Fruit fly (Drosophila melanogaster) whole organism, embryonic: ENCODE data around the gene Frmd5.

Source experiments
- Awh ChIP-seq: fragments of 200-800 bp; sonication (Bioruptor generic); IDR thresholded peaks from 2 replicates; pipeline ENCODE4, ENCODE4 v1.3.6; 2022; ENCODE audit warnings: missing biosample characterization, missing genetic modification characterization
- CG10959 ChIP-seq: fragments of 200-800 bp; sonication (Bioruptor generic); IDR thresholded peaks from 2 replicates; pipeline ENCODE4 v1.3.6; 2022; ENCODE audit warnings: missing biosample characterization, missing genetic modification characterization
- CG11723 ChIP-seq: fragments of 200-800 bp; sonication (Bioruptor generic); optimal IDR thresholded peaks from 2 replicates; lab custom pipeline; 2017; ENCODE audit warnings: missing biosample characterization, mild to moderate bottlenecking, missing genetic modification characterization
- CG12391 ChIP-seq: fragments of 200-800 bp; sonication (Bioruptor generic); optimal IDR thresholded peaks from 3 replicates; lab custom pipeline; 2018; ENCODE audit warnings: missing biosample characterization, mild to moderate bottlenecking, missing genetic modification characterization, moderate library complexity
- CG13624 ChIP-seq: fragments of 200-800 bp; sonication (Bioruptor generic); optimal IDR thresholded peaks from 2 replicates; lab custom pipeline; 2016; ENCODE audit warnings: missing biosample characterization, missing genetic modification characterization
- CG14050 ChIP-seq: fragments of 200-800 bp; sonication (Bioruptor generic); IDR thresholded peaks from 3 replicates; pipeline ENCODE4 v1.3.6; 2022; ENCODE audit warnings: missing biosample characterization, missing genetic modification characterization
- CG14441 ChIP-seq: fragments of 200-800 bp; sonication (Bioruptor generic); IDR thresholded peaks from 2 replicates; pipeline ENCODE4 v1.3.6; 2022; ENCODE audit warnings: missing biosample characterization, missing genetic modification characterization
- CG17612 ChIP-seq: fragments of 200-800 bp; sonication (Bioruptor generic); IDR thresholded peaks from 2 replicates; pipeline ENCODE4 v1.3.6; 2022; ENCODE audit warnings: missing biosample characterization, missing genetic modification characterization
- CG17912 ChIP-seq: fragments of 200-800 bp; sonication (Bioruptor generic); optimal IDR thresholded peaks from 2 replicates; lab custom pipeline; 2018; ENCODE audit warnings: missing biosample characterization, mild to moderate bottlenecking, missing genetic modification characterization
- CG18764 ChIP-seq: fragments of 200-800 bp; sonication (Bioruptor generic); optimal IDR thresholded peaks from 3 replicates; lab custom pipeline; 2016; ENCODE audit warnings: missing biosample characterization, missing genetic modification characterization
- CG2889 ChIP-seq: fragments of 200-800 bp; sonication (Bioruptor generic); IDR thresholded peaks from 3 replicates; pipeline ENCODE4 v1.3.6; 2022; ENCODE audit warnings: missing biosample characterization, missing genetic modification characterization
- CG6765 ChIP-seq: fragments of 200-800 bp; sonication (Bioruptor generic); optimal IDR thresholded peaks from 3 replicates; lab custom pipeline; 2017; ENCODE audit warnings: missing biosample characterization, mild to moderate bottlenecking, missing genetic modification characterization
- CG7357 ChIP-seq: fragments of 200-800 bp; sonication (Bioruptor generic); IDR thresholded peaks from 3 replicates; pipeline ENCODE4 v1.3.6; 2022; ENCODE audit warnings: missing biosample characterization, missing genetic modification characterization
- CrebB ChIP-seq: fragments of 200-800 bp; sonication (Bioruptor generic); optimal IDR thresholded peaks from 3 replicates; lab custom pipeline; 2018; ENCODE audit warnings: missing biosample characterization, mild to moderate bottlenecking, missing genetic modification characterization
- Dip3 ChIP-seq: fragments of 200-800 bp; sonication (Bioruptor generic); optimal IDR thresholded peaks from 3 replicates; lab custom pipeline; 2016; ENCODE audit warnings: missing biosample characterization, missing genetic modification characterization
- Doc3 ChIP-seq: fragments of 200-800 bp; sonication (Bioruptor generic); IDR thresholded peaks from 3 replicates; pipeline ENCODE4 v1.3.6; 2022; ENCODE audit warnings: missing biosample characterization, missing genetic modification characterization; ENCODE audit not compliant: partially characterized antibody
- E2f1 ChIP-seq: fragments of 200-800 bp; sonication (Bioruptor generic); IDR thresholded peaks from 2 replicates; pipeline ENCODE4 v1.3.6; 2022; ENCODE audit warnings: missing biosample characterization, missing genetic modification characterization
- Fer1 ChIP-seq: fragments of 200-800 bp; sonication (Bioruptor generic); optimal IDR thresholded peaks from 2 replicates; lab custom pipeline; 2017; ENCODE audit warnings: missing biosample characterization, mild to moderate bottlenecking, missing genetic modification characterization
- H15 ChIP-seq: fragments of 200-800 bp; sonication (Bioruptor generic); IDR thresholded peaks from 3 replicates; pipeline ENCODE4 v1.3.6; 2022; ENCODE audit warnings: missing biosample characterization, missing genetic modification characterization
- Hr3 ChIP-seq: fragments of 200-800 bp; sonication (Bioruptor generic); optimal IDR thresholded peaks from 3 replicates; lab custom pipeline; 2016; ENCODE audit warnings: missing biosample characterization, missing genetic modification characterization
- Hr39 ChIP-seq: fragments of >200 bp; optimal IDR thresholded peaks from 2 replicates; lab custom pipeline; 2017
- Vsx1 ChIP-seq: fragments of 200-800 bp; sonication (Bioruptor generic); optimal IDR thresholded peaks from 2 replicates; lab custom pipeline; 2017; ENCODE audit warnings: missing biosample characterization, mild to moderate bottlenecking, missing genetic modification characterization, missing genetic modification reagents
- Xbp1 ChIP-seq: fragments of 200-800 bp; sonication (Bioruptor generic); optimal IDR thresholded peaks from 3 replicates; lab custom pipeline; 2016; ENCODE audit warnings: missing biosample characterization, mild to moderate bottlenecking, missing genetic modification characterization
- ab ChIP-seq: fragments of 200-800 bp; sonication (Bioruptor generic); optimal IDR thresholded peaks from 2 replicates; lab custom pipeline; 2016; ENCODE audit warnings: missing biosample characterization, missing genetic modification characterization
- ac ChIP-seq: fragments of 200-800 bp; sonication (Bioruptor generic); optimal IDR thresholded peaks from 3 replicates; lab custom pipeline; 2017; ENCODE audit warnings: missing biosample characterization, mild to moderate bottlenecking, missing genetic modification characterization
- ara ChIP-seq: fragments of 200-800 bp; sonication (Bioruptor generic); IDR thresholded peaks from 2 replicates; pipeline ENCODE4 v1.3.6; 2022; ENCODE audit warnings: missing biosample characterization, missing genetic modification characterization
- ase ChIP-seq: fragments of 200-800 bp; sonication (Bioruptor generic); IDR thresholded peaks from 3 replicates; pipeline ENCODE4 v1.3.6; 2022; ENCODE audit warnings: missing biosample characterization, missing genetic modification characterization
- cad ChIP-seq: fragments of >200 bp; optimal IDR thresholded peaks from 2 replicates; lab custom pipeline; 2017; ENCODE audit warnings: missing biosample characterization, missing genetic modification characterization
- caup ChIP-seq: fragments of 200-800 bp; sonication (Bioruptor generic); optimal IDR thresholded peaks from 3 replicates; lab custom pipeline; 2017; ENCODE audit warnings: missing biosample characterization, mild to moderate bottlenecking, missing genetic modification characterization, moderate library complexity; ENCODE audit not compliant: severe bottlenecking
- cg ChIP-seq: fragments of 200-800 bp; sonication (Bioruptor generic); optimal IDR thresholded peaks from 3 replicates; lab custom pipeline; 2019; ENCODE audit warnings: missing biosample characterization, mild to moderate bottlenecking, missing genetic modification characterization, moderate library complexity
- chn ChIP-seq: fragments of 200-800 bp; sonication (Bioruptor generic); optimal IDR thresholded peaks from 2 replicates; lab custom pipeline; 2016; ENCODE audit warnings: missing biosample characterization, missing genetic modification characterization
- ci ChIP-seq: fragments of 200-800 bp; sonication (Bioruptor generic); IDR thresholded peaks from 3 replicates; pipeline ENCODE4 v1.3.6; 2022; ENCODE audit warnings: missing biosample characterization, missing genetic modification characterization
- corto ChIP-seq: fragments of 200-800 bp; sonication (Bioruptor generic); optimal IDR thresholded peaks from 2 replicates; lab custom pipeline; 2016; ENCODE audit warnings: missing biosample characterization, mild to moderate bottlenecking, missing genetic modification characterization, moderate library complexity
- da ChIP-seq: fragments of 200-800 bp; sonication (Bioruptor generic); optimal IDR thresholded peaks from 2 replicates; lab custom pipeline; 2016; ENCODE audit warnings: missing biosample characterization, missing genetic modification characterization
- dati ChIP-seq: fragments of 200-800 bp; sonication (Bioruptor generic); IDR thresholded peaks from 2 replicates; pipeline ENCODE4 v1.3.6; 2022; ENCODE audit warnings: missing biosample characterization, missing genetic modification characterization
- dm ChIP-seq: fragments of 200-800 bp; sonication (Bioruptor generic); optimal IDR thresholded peaks from 3 replicates; lab custom pipeline; 2016; ENCODE audit warnings: missing biosample characterization, missing genetic modification characterization
- esg ChIP-seq: fragments of 200-800 bp; sonication (Bioruptor generic); conservative IDR thresholded peaks from 2 replicates; pipeline ENCODE4 v1.3.6; 2022; ENCODE audit warnings: missing biosample characterization, missing genetic modification characterization
- eve ChIP-seq, 2 experiments: fragments of >200 bp; optimal IDR thresholded peaks; 2 replicates each; lab custom pipeline; 2017; ENCODE audit warnings: missing biosample characterization in 2 of 2, missing genetic modification characterization in 2 of 2
- gcm2 ChIP-seq: fragments of 200-800 bp; sonication (Bioruptor generic); optimal IDR thresholded peaks from 2 replicates; lab custom pipeline; 2016; ENCODE audit warnings: missing biosample characterization, missing genetic modification characterization
- gro ChIP-seq: fragments of 200-800 bp; sonication (Bioruptor generic); optimal IDR thresholded peaks from 2 replicates; lab custom pipeline; 2016; ENCODE audit warnings: missing biosample characterization, missing genetic modification characterization
- jing ChIP-seq: fragments of 200-800 bp; sonication (Bioruptor generic); optimal IDR thresholded peaks from 2 replicates; lab custom pipeline; 2018; ENCODE audit warnings: missing biosample characterization, mild to moderate bottlenecking, missing genetic modification characterization
- jumu ChIP-seq: fragments of 200-800 bp; sonication (Bioruptor generic); optimal IDR thresholded peaks from 3 replicates; lab custom pipeline; 2016; ENCODE audit warnings: missing biosample characterization, missing genetic modification characterization
- lmd ChIP-seq: fragments of 200-800 bp; sonication (Bioruptor generic); IDR thresholded peaks from 2 replicates; pipeline ENCODE4 v1.3.6; 2022; ENCODE audit warnings: missing biosample characterization, missing genetic modification characterization
- lola ChIP-seq, 3 experiments: fragments of >200 bp in 2 of 3; fragments of 200-800 bp in 1 of 3; sonication (Bioruptor generic) in 1 of 3; optimal IDR thresholded peaks; 2 replicates each; lab custom pipeline; 2017 to 2019; ENCODE audit warnings: missing biosample characterization in 3 of 3, missing genetic modification characterization in 3 of 3, mild to moderate bottlenecking in 1 of 3, moderate library complexity in 1 of 3
- mld ChIP-seq: fragments of 200-800 bp; sonication (Bioruptor generic); IDR thresholded peaks from 3 replicates; pipeline ENCODE4 v1.3.6; 2022; ENCODE audit warnings: missing biosample characterization, missing genetic modification characterization; ENCODE audit not compliant: partially characterized antibody
- otp ChIP-seq: fragments of 200-800 bp; sonication (Bioruptor generic); IDR thresholded peaks from 3 replicates; pipeline ENCODE4, ENCODE4 v1.3.6; 2022; ENCODE audit warnings: missing biosample characterization, missing genetic modification characterization
- p53 ChIP-seq: fragments of 200-800 bp; sonication (Bioruptor generic); optimal IDR thresholded peaks from 2 replicates; lab custom pipeline; 2016; ENCODE audit warnings: missing biosample characterization, missing genetic modification characterization
- pros ChIP-seq: fragments of 200-800 bp; sonication (Bioruptor generic); optimal IDR thresholded peaks from 3 replicates; lab custom pipeline; 2019; ENCODE audit warnings: missing biosample characterization, mild to moderate bottlenecking, missing genetic modification characterization, moderate library complexity
- ssp ChIP-seq: fragments of 200-800 bp; sonication (Bioruptor generic); IDR thresholded peaks from 2 replicates; pipeline ENCODE4 v1.3.6; 2022; ENCODE audit warnings: missing biosample characterization, missing genetic modification characterization
- tin ChIP-seq: fragments of 200-800 bp; sonication (Bioruptor generic); optimal IDR thresholded peaks from 3 replicates; lab custom pipeline; 2016; ENCODE audit warnings: missing biosample characterization, missing genetic modification characterization
- tio ChIP-seq: fragments of 200-800 bp; sonication (Bioruptor generic); optimal IDR thresholded peaks from 2 replicates; lab custom pipeline; 2017; ENCODE audit warnings: missing biosample characterization, missing genetic modification characterization, inconsistent platforms
- tll ChIP-seq, 2 experiments: fragments of 200-800 bp in 1 of 2; fragments of >200 bp in 1 of 2; sonication (Bioruptor generic) in 1 of 2; optimal IDR thresholded peaks; 2 replicates each; lab custom pipeline; 2017 to 2019; ENCODE audit warnings: missing biosample characterization in 2 of 2, missing genetic modification characterization in 2 of 2, mild to moderate bottlenecking in 1 of 2, moderate library complexity in 1 of 2

Gene Frmd5

DNA sequence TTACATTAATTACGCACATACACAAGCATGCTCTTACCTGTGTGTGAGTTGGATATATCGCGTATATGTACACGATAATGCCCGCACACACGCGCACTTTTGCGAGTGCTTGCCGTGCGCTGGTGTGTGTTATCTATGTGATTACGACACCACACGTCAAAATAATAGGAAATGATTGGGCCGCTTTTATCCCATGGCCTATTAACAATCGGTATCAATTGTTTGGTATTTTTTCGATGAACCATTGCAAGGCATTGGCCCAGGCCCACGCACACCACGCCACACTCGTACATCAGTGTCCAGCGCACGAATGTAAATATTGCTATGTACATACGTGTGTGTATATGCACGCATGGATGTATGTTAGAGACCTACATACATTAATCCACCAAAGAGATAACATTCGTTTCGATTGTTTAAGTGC lies 9.4 kb upstream of the Frmd5 start (continued):
- TF ChIP-seq lola (GFP tag; optimal IDR thresholded peaks at IDR 0.05; lab: Kevin White, UChicago) (peak in 2 of 3 experiments; percentile 45 to 82), gcm2 (GFP tag; lab: Kevin White, UChicago) (peak; percentile 22), Awh (GFP tag; lab: Robert Waterston, UW) (peak; percentile 78; the same call in 1 of the 2 replicates), E2f1 (GFP tag; lab: Robert Waterston, UW) (no peak), p53 (GFP tag; lab: Kevin White, UChicago) (no peak), cad (GFP tag; lab: Kevin White, UChicago) (no peak), ssp (GFP tag; lab: Robert Waterston, UW) (no peak), eve (GFP tag; optimal IDR thresholded peaks at IDR 0.05; lab: Kevin White, UChicago) (peak in 1 of 2 experiments; percentile 95), lmd (GFP tag; lab: Robert Waterston, UW) (no peak), CG13624 (peak; percentile 68), tin (GFP tag; lab: Kevin White, UChicago) (peak; percentile 38), tio (GFP tag; lab: Kevin White, UChicago) (no peak), CG2889 (GFP tag; lab: Robert Waterston, UW) (no peak), chn (GFP tag; lab: Kevin White, UChicago) (no peak), CG17912 (GFP tag; lab: Kevin White, UChicago) (peak; percentile 85), ac (GFP tag; lab: Kevin White, UChicago) (peak; percentile 15), CG14050 (GFP tag; lab: Robert Waterston, UW) (no peak), CrebB (tag; lab: Kevin White, UChicago) (peak; percentile 89), Hr3 (GFP tag; lab: Kevin White, UChicago) (peak; percentile 6), tll (GFP tag; optimal IDR thresholded peaks at IDR 0.05; lab: Kevin White, UChicago) (no peak), jing (GFP tag; lab: Kevin White, UChicago) (no peak), Doc3 (GFP tag; lab: Robert Waterston, UW) (0 out of 3 replicates have a peak, but pooled peaks have one; percentile 11), cg (GFP tag; lab: Kevin White, UChicago) (peak; percentile 100), CG7357 (no peak), ab (GFP tag; lab: Kevin White, UChicago) (peak; percentile 51), Vsx1 (GFP tag; lab: Kevin White, UChicago) (peak; percentile 75), Xbp1 (GFP tag; lab: Kevin White, UChicago) (peak; percentile 44), Dip3 (GFP tag; lab: Kevin White, UChicago) (no peak), CG14441 (GFP tag; lab: Robert Waterston, UW) (peak; percentile 51; the same call in 1 of the 2 replicates), CG10959 (GFP tag; lab: Robert Waterston, UW) (no peak), Hr39 (no peak), esg (no peak), Fer1 (GFP tag; lab: Kevin White, UChicago) (peak; percentile 85), corto (no peak), ase (GFP tag; lab: Robert Waterston, UW) (no peak), caup (GFP tag; lab: Kevin White, UChicago) (peak; percentile 77), CG17612 (GFP tag; lab: Robert Waterston, UW) (no peak), pros (GFP tag; lab: Kevin White, UChicago) (peak; percentile 74), dati (GFP tag; lab: Robert Waterston, UW) (no peak), da (GFP tag; lab: Kevin White, UChicago) (no peak), CG6765 (GFP tag; lab: Kevin White, UChicago) (peak; percentile 77), ara (GFP tag; lab: Robert Waterston, UW) (peak; percentile 69), CG11723 (GFP tag; lab: Kevin White, UChicago) (peak; percentile 75), CG12391 (tag; lab: Kevin White, UChicago) (peak; percentile 46), mld (GFP tag; lab: Robert Waterston, UW) (no peak), H15 (no peak), otp (GFP tag; lab: Robert Waterston, UW) (no peak; the same call in 2 of the 3 replicates), gro (GFP tag; lab: Kevin White, UChicago) (peak; percentile 82), CG18764 (no peak), dm (GFP tag; lab: Kevin White, UChicago) (peak; percentile 50), jumu (peak; percentile 54), ci (no peak; the same call in 2 of the 3 replicates)
